Worm (Caenorhabditis elegans) whole organism, midembryonic: ENCODE results near the gene EEED8.3.
A peak's percentile ranks its signal among the peaks of the same experiment; 100 is the strongest.

Experiments
- T22C8.4 ChIP-seq: fragments of 200-800 bp; sonication (Bioruptor generic); IDR thresholded peaks from 2 replicates; pipeline ENCODE4 v1.3.6; 2022; ENCODE audit warnings: missing genetic modification characterization, missing compliant biosample characterization
- cog-1 ChIP-seq: sonication (generic microtip); optimal IDR thresholded peaks from 2 replicates; lab custom pipeline; 2016; ENCODE audit warnings: missing genetic modification characterization, missing compliant biosample characterization
- flt-1 ChIP-seq: fragments of 200-800 bp; sonication (Bioruptor generic); IDR thresholded peaks from 2 replicates; pipeline ENCODE4 v1.3.6; 2022; ENCODE audit warnings: missing genetic modification characterization, missing compliant biosample characterization
- klf-2 ChIP-seq: fragments of 200-800 bp; sonication (Bioruptor generic); conservative IDR thresholded peaks from 2 replicates; pipeline ENCODE4 v1.3.6; 2022; ENCODE audit warnings: missing genetic modification reagents, missing genetic modification characterization, missing compliant biosample characterization
- med-1 ChIP-seq: sonication (generic microtip); optimal IDR thresholded peaks from 2 replicates; lab custom pipeline; 2017; ENCODE audit warnings: missing genetic modification characterization, mild to moderate bottlenecking, missing compliant biosample characterization, antibody characterized with exemption, missing genetic modification reagents; ENCODE audit not compliant: insufficient read depth
- ref-1 ChIP-seq: fragments of 200-800 bp; sonication (Bioruptor generic); conservative IDR thresholded peaks from 2 replicates; pipeline ENCODE4 v1.3.6; 2022; ENCODE audit warnings: missing genetic modification reagents, missing genetic modification characterization, missing compliant biosample characterization
- tab-1 ChIP-seq: fragments of 200-800 bp; sonication (Bioruptor generic); IDR thresholded peaks from 2 replicates; pipeline ENCODE4 v1.3.6; 2022; ENCODE audit warnings: missing genetic modification characterization, missing compliant biosample characterization
- ztf-23 ChIP-seq: fragments of 200-800 bp; sonication (Bioruptor generic); IDR thresholded peaks from 2 replicates; pipeline ENCODE4 v1.3.6; 2022; ENCODE audit warnings: missing genetic modification reagents, missing genetic modification characterization, missing compliant biosample characterization
- ztf-29 ChIP-seq: fragments of 200-800 bp; sonication (Bioruptor generic); IDR thresholded peaks from 2 replicates; pipeline ENCODE4 v1.3.6; 2022; ENCODE audit warnings: missing genetic modification reagents, missing genetic modification characterization, missing compliant biosample characterization

EEED8.3 gene

DNA sequence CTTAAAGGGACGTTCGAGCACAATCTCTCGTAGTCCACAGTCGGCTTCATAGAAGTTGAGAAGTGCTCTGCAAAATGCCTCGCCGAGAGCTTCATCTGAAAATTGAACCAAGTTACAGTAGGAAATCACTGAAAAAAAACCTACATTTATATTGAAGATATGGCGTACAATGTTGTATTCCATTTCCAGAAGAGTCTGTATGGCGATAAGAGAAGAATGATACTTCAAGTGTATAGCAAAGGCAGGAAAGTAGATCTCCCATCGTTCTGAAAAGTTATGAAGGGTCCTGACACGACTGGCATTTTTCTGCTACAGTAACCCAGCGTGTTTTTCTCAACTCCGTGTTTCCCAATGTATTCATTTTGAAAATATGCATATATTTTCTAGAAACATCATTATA is 29.8 kb upstream of the EEED8.3 start:
- TF ChIP-seq ztf-23 (GFP tag; lab: Robert Waterston, UW), result no peak

DNA sequence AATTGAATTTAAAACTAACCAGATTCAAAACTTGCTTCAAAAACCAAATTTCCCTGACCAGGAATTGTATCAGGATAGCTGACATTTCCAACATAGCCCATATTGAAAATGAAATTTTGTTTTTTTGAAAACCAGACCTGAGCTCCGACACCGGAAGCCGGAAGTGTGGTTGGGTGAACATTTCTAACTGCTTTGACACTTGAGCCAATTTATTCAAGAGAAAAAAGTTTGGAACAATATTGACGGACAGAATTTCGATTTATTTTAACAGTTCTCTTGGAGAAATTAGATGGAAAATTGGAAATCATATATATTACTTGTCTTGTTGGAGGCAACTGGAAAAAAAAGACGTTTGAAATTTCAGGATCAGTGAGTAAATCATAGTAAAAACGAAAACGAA is 26.9 kb upstream of the EEED8.3 start, which contains the start of gene ccpp-6:
Gene ccpp-6 (minus strand): TSS at position 101 of the 400 bp plus-strand sequence.
- TF ChIP-seq ref-1 (no peak), ztf-23 (GFP tag; lab: Robert Waterston, UW) (no peak), tab-1 (GFP tag; lab: Robert Waterston, UW) (no peak), ztf-29 (no peak), flt-1 (GFP tag; lab: Robert Waterston, UW) (no peak), cog-1 (tag; lab: Kevin White, UChicago) (no peak), klf-2 (GFP tag; lab: Robert Waterston, UW) (no peak), med-1 (GFP tag; lab: Kevin White, UChicago) (no peak), T22C8.4 (GFP tag; lab: Robert Waterston, UW) (no peak)

DNA sequence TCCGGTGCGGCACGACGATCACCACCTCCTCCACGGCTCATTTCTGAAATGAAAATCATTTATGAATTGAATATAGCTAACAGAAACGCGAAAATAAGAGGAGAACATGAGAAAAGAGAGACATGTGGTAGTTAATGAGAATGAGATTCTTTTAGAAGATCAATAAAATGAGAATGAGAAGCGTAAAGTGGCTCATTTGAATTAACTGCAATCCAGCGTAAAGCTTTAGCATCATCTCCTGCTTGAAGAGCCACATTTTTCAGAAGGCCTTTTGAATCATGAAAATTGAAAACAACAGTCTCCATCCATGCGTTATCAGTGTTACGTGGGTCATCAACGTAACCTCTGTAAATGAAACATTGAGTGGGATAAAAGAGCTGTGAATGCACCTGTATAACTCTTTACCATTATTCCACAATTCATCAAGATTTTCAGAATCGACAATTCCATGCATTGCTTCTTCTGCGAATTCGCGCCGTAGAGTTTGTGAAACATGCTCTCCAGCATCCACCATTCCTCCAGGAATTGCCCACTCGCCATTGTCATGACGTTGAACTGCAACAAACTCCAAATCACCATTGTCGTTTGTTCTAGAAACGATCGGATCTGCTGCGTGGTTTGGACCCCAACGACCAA is 25.2 kb upstream of the EEED8.3 start, which contains the start of gene rsp-4:
Gene rsp-4 (minus strand): TSS at position 51 of the 636 bp plus-strand sequence.
- no peak for TF ChIP-seq med-1 (GFP tag; lab: Kevin White, UChicago)
- no peak for TF ChIP-seq T22C8.4 (GFP tag; lab: Robert Waterston, UW)
- TF ChIP-seq flt-1 (GFP tag; lab: Robert Waterston, UW), result no peak
- no peak for TF ChIP-seq ref-1
- TF ChIP-seq klf-2 (GFP tag; lab: Robert Waterston, UW), result no peak
- TF ChIP-seq ztf-23 (GFP tag; lab: Robert Waterston, UW), result no peak
- no peak for TF ChIP-seq tab-1 (GFP tag; lab: Robert Waterston, UW)
- no peak for TF ChIP-seq cog-1 (tag; lab: Kevin White, UChicago)
- TF ChIP-seq ztf-29, result no peak

DNA sequence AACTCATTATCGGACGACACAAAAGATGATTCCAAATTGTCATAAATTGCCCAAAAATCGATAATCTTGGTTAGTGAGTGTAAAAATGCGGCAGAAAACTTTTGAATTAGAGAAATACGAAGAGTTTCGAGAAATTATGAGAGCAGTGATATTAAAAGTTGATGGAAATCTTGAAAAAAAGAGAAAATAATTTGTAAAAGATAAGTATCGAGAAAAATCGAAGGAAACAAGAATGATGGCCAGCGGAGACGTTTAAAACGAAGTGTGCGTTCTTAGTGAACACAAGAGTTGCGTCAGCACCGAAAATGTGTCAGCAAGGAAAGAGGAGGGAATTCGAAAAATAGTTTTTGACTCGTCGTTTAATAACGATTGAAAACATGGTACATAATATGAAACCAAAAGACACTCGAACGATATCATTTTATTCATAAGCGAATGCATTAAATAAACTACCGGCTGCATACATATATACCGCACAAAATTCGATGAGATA is 24.2 kb upstream of the EEED8.3 start, which contains the start of gene ndx-6:
Gene ndx-6 (minus strand): TSS at position 51 of the 493 bp plus-strand sequence.
- TF ChIP-seq cog-1 (tag; lab: Kevin White, UChicago) (peak; percentile 46), ztf-23 (GFP tag; lab: Robert Waterston, UW) (peak; percentile 73), ztf-29 (no peak), flt-1 (GFP tag; lab: Robert Waterston, UW) (peak; percentile 83), T22C8.4 (GFP tag; lab: Robert Waterston, UW) (0 out of 2 replicates have a peak, but pooled peaks have one; percentile 10), klf-2 (GFP tag; lab: Robert Waterston, UW) (no peak), ref-1 (no peak), med-1 (GFP tag; lab: Kevin White, UChicago) (no peak), tab-1 (GFP tag; lab: Robert Waterston, UW) (0 out of 2 replicates have a peak, but pooled peaks have one; percentile 39)

DNA sequence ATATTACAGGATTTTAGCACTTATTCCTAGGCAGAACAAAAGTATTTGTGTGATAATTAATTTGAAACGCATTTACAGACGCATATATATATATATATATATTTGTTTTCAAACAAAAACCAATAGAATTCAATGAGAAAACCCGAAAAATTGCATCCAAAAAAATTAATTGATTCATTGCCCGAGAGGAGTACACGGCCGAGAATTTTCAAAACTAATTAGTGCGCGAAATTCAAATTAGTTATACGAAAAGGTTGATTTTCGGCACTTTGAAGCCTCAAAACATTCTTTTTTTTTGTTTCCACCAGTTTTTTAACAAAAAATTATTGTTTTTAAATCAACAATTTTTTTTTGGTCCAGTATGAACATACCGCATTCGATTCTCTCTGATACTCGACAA is 22.6 kb upstream of the EEED8.3 start:
- TF ChIP-seq T22C8.4 (GFP tag; lab: Robert Waterston, UW), result no peak
- TF ChIP-seq med-1 (GFP tag; lab: Kevin White, UChicago), result no peak
- no peak for TF ChIP-seq tab-1 (GFP tag; lab: Robert Waterston, UW)
- TF ChIP-seq klf-2 (GFP tag; lab: Robert Waterston, UW), result no peak
- no peak for TF ChIP-seq ztf-29
- no peak for TF ChIP-seq flt-1 (GFP tag; lab: Robert Waterston, UW)
- TF ChIP-seq ztf-23 (GFP tag; lab: Robert Waterston, UW), result no peak

DNA sequence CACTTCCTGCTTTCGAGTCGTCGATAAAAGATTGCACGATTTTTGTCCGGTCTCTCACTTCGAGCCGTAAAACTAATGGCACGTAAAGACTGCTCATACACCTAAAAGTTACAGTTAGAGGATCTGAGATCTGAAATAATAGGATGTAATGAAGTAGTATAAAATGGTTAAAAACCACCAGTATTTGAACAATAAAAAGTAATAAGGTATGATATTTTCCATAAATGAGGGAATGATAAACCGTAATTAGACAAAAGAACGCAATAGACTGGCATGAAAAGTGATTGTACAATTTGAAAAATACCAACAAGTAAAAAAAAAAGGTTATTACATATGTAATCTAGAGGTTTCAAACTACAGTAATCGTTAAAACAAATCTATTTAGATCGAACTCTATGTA is 21.0 kb upstream of the EEED8.3 start, which contains the start of gene brap-2:
Gene brap-2 (minus strand): TSS at position 101 of the 400 bp plus-strand sequence.
- TF ChIP-seq cog-1 (tag; lab: Kevin White, UChicago) (no peak), med-1 (GFP tag; lab: Kevin White, UChicago) (no peak), T22C8.4 (GFP tag; lab: Robert Waterston, UW) (no peak), ztf-23 (GFP tag; lab: Robert Waterston, UW) (no peak), ztf-29 (no peak), tab-1 (GFP tag; lab: Robert Waterston, UW) (no peak), ref-1 (no peak), flt-1 (GFP tag; lab: Robert Waterston, UW) (no peak)

DNA sequence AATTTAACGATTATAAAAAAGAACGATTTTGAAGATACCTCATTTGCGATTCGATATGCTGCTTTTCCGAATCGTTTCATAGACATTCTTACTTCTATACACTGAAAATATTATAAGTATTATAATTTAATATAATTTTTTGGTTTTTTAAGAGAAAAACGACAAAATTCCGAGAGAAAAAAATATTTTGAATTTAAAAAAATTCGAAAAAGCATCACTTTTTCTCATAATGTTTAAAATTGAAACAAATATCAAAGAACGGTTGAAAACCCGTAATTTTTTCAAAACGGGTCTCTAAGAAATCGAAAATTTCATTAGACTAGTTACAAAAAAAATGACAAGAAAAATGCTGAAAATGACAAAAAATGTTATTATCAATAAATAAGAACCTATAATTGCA is 18.5 kb upstream of the EEED8.3 start, which contains the start of gene pink-1:
Gene pink-1 (minus strand): TSS at position 101 of the 400 bp plus-strand sequence.
- no peak for TF ChIP-seq med-1 (GFP tag; lab: Kevin White, UChicago)
- TF ChIP-seq ztf-23 (GFP tag; lab: Robert Waterston, UW), result no peak
- no peak for TF ChIP-seq flt-1 (GFP tag; lab: Robert Waterston, UW)
- TF ChIP-seq T22C8.4 (GFP tag; lab: Robert Waterston, UW), result no peak
- no peak for TF ChIP-seq cog-1 (tag; lab: Kevin White, UChicago)

DNA sequence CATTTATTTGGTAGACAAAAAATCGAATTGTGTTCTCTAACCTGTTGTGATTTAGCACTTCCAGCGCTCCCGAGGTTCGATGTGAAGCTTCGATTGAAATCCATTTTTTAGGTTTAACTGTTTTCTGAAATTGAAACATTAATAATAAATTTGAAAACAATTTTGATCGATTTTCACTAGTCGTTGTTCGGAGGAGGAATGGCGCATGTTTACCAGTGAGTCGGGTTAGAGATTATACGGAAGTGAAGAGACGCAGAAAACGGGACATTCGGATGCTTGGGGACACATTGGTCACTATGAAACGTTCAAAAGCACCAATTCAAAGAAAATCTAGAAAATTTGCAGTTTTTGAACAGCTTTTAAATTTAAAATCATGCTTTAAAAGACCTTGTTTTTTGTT is 15.3 kb upstream of the EEED8.3 start, which contains the start of gene fbxl-3:
Gene fbxl-3 (minus strand): TSS at position 124 of the 400 bp plus-strand sequence.
- TF ChIP-seq med-1 (GFP tag; lab: Kevin White, UChicago), result no peak

DNA sequence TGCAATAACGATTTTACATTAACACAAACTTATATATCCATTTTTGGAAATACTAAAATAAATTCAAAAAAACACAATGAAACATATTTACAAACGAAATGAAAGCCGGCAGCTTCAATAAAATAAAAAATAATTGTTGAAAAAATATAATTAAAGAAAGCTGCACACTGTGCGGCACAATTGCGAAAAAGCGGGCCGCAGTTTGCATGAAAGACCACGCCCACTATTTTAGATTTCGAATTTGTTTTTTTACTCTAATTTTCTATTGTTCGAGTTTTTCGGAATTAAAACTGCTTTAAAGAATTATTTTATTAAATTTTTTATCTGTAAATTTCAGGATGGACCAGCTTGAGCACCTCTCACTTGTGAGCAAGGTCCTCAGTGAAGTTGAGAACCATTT is 14.9 kb upstream of the EEED8.3 start, which contains the start of gene mog-5:
Gene mog-5 (plus strand): TSS at position 338 of the 400 bp plus-strand sequence.
- TF ChIP-seq T22C8.4 (GFP tag; lab: Robert Waterston, UW) (no peak), klf-2 (GFP tag; lab: Robert Waterston, UW) (no peak; the same call in 1 of the 2 replicates), tab-1 (GFP tag; lab: Robert Waterston, UW) (0 out of 2 replicates have a peak, but pooled peaks have one; percentile 58), ztf-23 (GFP tag; lab: Robert Waterston, UW) (peak; percentile 68; the same call in 1 of the 2 replicates), cog-1 (tag; lab: Kevin White, UChicago) (peak; percentile 8), ztf-29 (peak; percentile 87), flt-1 (GFP tag; lab: Robert Waterston, UW) (0 out of 2 replicates have a peak, but pooled peaks have one; percentile 29), med-1 (GFP tag; lab: Kevin White, UChicago) (peak; percentile 64), ref-1 (no peak)
